Fruit fly (Drosophila melanogaster) whole organism, embryonic: ENCODE measurements around the gene Pp1-87B.
A peak's percentile ranks its signal among the peaks of the same experiment; 100 is the strongest.

Experiments
- CG10274 ChIP-seq: fragments of 200-800 bp; sonication (Bioruptor generic); optimal IDR thresholded peaks from 3 replicates; lab custom pipeline; 2017; ENCODE audit warnings: missing biosample characterization, mild to moderate bottlenecking, missing genetic modification characterization
- CG10565 ChIP-seq: fragments of 200-800 bp; sonication (Bioruptor generic); optimal IDR thresholded peaks from 3 replicates; lab custom pipeline; 2016; ENCODE audit warnings: missing biosample characterization, mild to moderate bottlenecking, missing genetic modification characterization
- CG11696 ChIP-seq: fragments of 200-800 bp; sonication (Bioruptor generic); IDR thresholded peaks from 2 replicates; pipeline ENCODE4 v1.3.6; 2022; ENCODE audit warnings: missing biosample characterization, missing genetic modification characterization
- CG11723 ChIP-seq: fragments of 200-800 bp; sonication (Bioruptor generic); optimal IDR thresholded peaks from 2 replicates; lab custom pipeline; 2017; ENCODE audit warnings: missing biosample characterization, mild to moderate bottlenecking, missing genetic modification characterization
- CG12219 ChIP-seq: fragments of 200-800 bp; sonication (Bioruptor generic); optimal IDR thresholded peaks from 3 replicates; lab custom pipeline; 2018; ENCODE audit warnings: missing biosample characterization, mild to moderate bottlenecking, missing genetic modification characterization
- CG13296 ChIP-seq: fragments of 200-800 bp; sonication (Bioruptor generic); optimal IDR thresholded peaks from 3 replicates; lab custom pipeline; 2018; ENCODE audit warnings: missing biosample characterization, mild to moderate bottlenecking, missing genetic modification characterization
- CG15073 ChIP-seq: fragments of 200-800 bp; sonication (Bioruptor generic); optimal IDR thresholded peaks from 2 replicates; lab custom pipeline; 2016; ENCODE audit warnings: missing biosample characterization, missing genetic modification characterization
- CG17186 ChIP-seq: fragments of 200-800 bp; sonication (Bioruptor generic); optimal IDR thresholded peaks from 3 replicates; lab custom pipeline; 2017; ENCODE audit warnings: missing biosample characterization, missing genetic modification reagents, missing genetic modification characterization
- CG17361 ChIP-seq: fragments of 200-800 bp; sonication (Bioruptor generic); IDR thresholded peaks from 3 replicates; pipeline ENCODE4 v1.3.6; 2022; ENCODE audit warnings: missing biosample characterization, missing genetic modification characterization
- CG30020 ChIP-seq: fragments of 200-800 bp; optimal IDR thresholded peaks from 2 replicates; lab custom pipeline; 2019; ENCODE audit warnings: missing biosample characterization, mild to moderate bottlenecking, missing genetic modification characterization, moderate library complexity
- CG31224 ChIP-seq: fragments of 200-800 bp; sonication (Bioruptor generic); IDR thresholded peaks from 2 replicates; pipeline ENCODE4 v1.3.6; 2022; ENCODE audit warnings: missing biosample characterization, missing genetic modification characterization
- CG33557 ChIP-seq: fragments of 200-800 bp; sonication (Bioruptor generic); optimal IDR thresholded peaks from 2 replicates; lab custom pipeline; 2019; ENCODE audit warnings: missing biosample characterization, mild to moderate bottlenecking, missing genetic modification characterization, moderate library complexity
- CG3995 ChIP-seq: fragments of 200-800 bp; sonication (Bioruptor generic); optimal IDR thresholded peaks from 3 replicates; lab custom pipeline; 2016; ENCODE audit warnings: missing biosample characterization, missing genetic modification characterization
- CG5245 ChIP-seq: fragments of 200-800 bp; sonication (Bioruptor generic); optimal IDR thresholded peaks from 3 replicates; lab custom pipeline; 2016; ENCODE audit warnings: missing biosample characterization, missing genetic modification characterization
- CG6654 ChIP-seq: fragments of 200-800 bp; sonication (Bioruptor generic); optimal IDR thresholded peaks from 2 replicates; lab custom pipeline; 2017; ENCODE audit warnings: missing biosample characterization, mild to moderate bottlenecking, missing genetic modification characterization
- CG7271 ChIP-seq: fragments of 200-800 bp; sonication (Bioruptor generic); optimal IDR thresholded peaks from 2 replicates; lab custom pipeline; 2018; ENCODE audit warnings: missing biosample characterization, mild to moderate bottlenecking, missing genetic modification characterization, moderate library complexity
- CG7357 ChIP-seq: fragments of 200-800 bp; sonication (Bioruptor generic); IDR thresholded peaks from 3 replicates; pipeline ENCODE4 v1.3.6; 2022; ENCODE audit warnings: missing biosample characterization, missing genetic modification characterization
- CG9876 ChIP-seq: fragments of 200-800 bp; sonication (Bioruptor generic); optimal IDR thresholded peaks from 2 replicates; lab custom pipeline; 2016; ENCODE audit warnings: missing biosample characterization, missing genetic modification characterization
- Dfd ChIP-seq, 2 experiments: fragments of >200 bp; optimal IDR thresholded peaks; 2 replicates each; lab custom pipeline; 2017; ENCODE audit warnings: missing biosample characterization in 2 of 2, missing genetic modification characterization in 2 of 2
- Ets97D ChIP-seq: fragments of 200-800 bp; sonication (Bioruptor generic); optimal IDR thresholded peaks from 3 replicates; lab custom pipeline; 2016; ENCODE audit warnings: missing biosample characterization, missing genetic modification characterization
- Fer1 ChIP-seq: fragments of 200-800 bp; sonication (Bioruptor generic); optimal IDR thresholded peaks from 2 replicates; lab custom pipeline; 2017; ENCODE audit warnings: missing biosample characterization, mild to moderate bottlenecking, missing genetic modification characterization
- Fer2 ChIP-seq: fragments of 200-800 bp; sonication (Bioruptor generic); optimal IDR thresholded peaks from 2 replicates; lab custom pipeline; 2018; ENCODE audit warnings: missing biosample characterization, mild to moderate bottlenecking, missing genetic modification characterization, moderate library complexity
- Hmx ChIP-seq: fragments of 200-800 bp; sonication (Bioruptor generic); optimal IDR thresholded peaks from 2 replicates; lab custom pipeline; 2016; ENCODE audit warnings: missing biosample characterization, missing genetic modification characterization
- Hr51 ChIP-seq, 2 experiments: fragments of 200-800 bp; sonication (Bioruptor generic); optimal IDR thresholded peaks; 2 replicates in 1 of 2; 3 replicates in 1 of 2; lab custom pipeline; 2016 to 2018; ENCODE audit warnings: missing biosample characterization in 2 of 2, missing genetic modification characterization in 2 of 2, mild to moderate bottlenecking in 1 of 2, moderate library complexity in 1 of 2
- Lim3 ChIP-seq: fragments of 200-800 bp; sonication (Bioruptor generic); IDR thresholded peaks from 2 replicates; pipeline ENCODE4 v1.3.6; 2022; ENCODE audit warnings: missing biosample characterization, missing genetic modification characterization
- MESR4 ChIP-seq: fragments of 200-800 bp; sonication (Bioruptor generic); optimal IDR thresholded peaks from 2 replicates; lab custom pipeline; 2018; ENCODE audit warnings: missing biosample characterization, mild to moderate bottlenecking, missing genetic modification characterization, moderate library complexity
- NFAT ChIP-seq: fragments of 200-800 bp; sonication (Bioruptor generic); IDR thresholded peaks from 2 replicates; pipeline ENCODE4 v1.3.6; 2022; ENCODE audit warnings: missing biosample characterization, missing genetic modification characterization
- PHDP ChIP-seq: fragments of 200-800 bp; sonication (Bioruptor generic); optimal IDR thresholded peaks from 3 replicates; lab custom pipeline; 2018; ENCODE audit warnings: missing biosample characterization, mild to moderate bottlenecking, missing genetic modification characterization, moderate library complexity
- Ptx1 ChIP-seq: fragments of 200-800 bp; sonication (Bioruptor generic); IDR thresholded peaks from 2 replicates; pipeline ENCODE4 v1.3.6; 2022; ENCODE audit warnings: missing biosample characterization, missing genetic modification characterization
- Rfx ChIP-seq: fragments of 200-800 bp; sonication (Bioruptor generic); IDR thresholded peaks from 2 replicates; pipeline ENCODE4 v1.3.6; 2022; ENCODE audit warnings: missing biosample characterization, missing genetic modification characterization
- Side ChIP-seq: fragments of 200-800 bp; sonication (Bioruptor generic); optimal IDR thresholded peaks from 2 replicates; lab custom pipeline; 2016; ENCODE audit warnings: missing biosample characterization, missing genetic modification characterization
- Spps ChIP-seq: fragments of 200-800 bp; sonication (Bioruptor generic); optimal IDR thresholded peaks from 2 replicates; lab custom pipeline; 2018; ENCODE audit warnings: missing biosample characterization, mild to moderate bottlenecking, missing genetic modification characterization
- Sry-β ChIP-seq: fragments of 200-800 bp; sonication (Bioruptor generic); optimal IDR thresholded peaks from 2 replicates; lab custom pipeline; 2018; ENCODE audit warnings: missing biosample characterization, mild to moderate bottlenecking, missing genetic modification characterization, moderate library complexity
- Trl ChIP-seq, 3 experiments: fragments of >200 bp in 2 of 3; fragments of 200-800 bp in 1 of 3; sonication (Bioruptor generic) in 1 of 3; optimal IDR thresholded peaks; 2 replicates in 1 of 3; 3 replicates in 2 of 3; lab custom pipeline; 2016 to 2017; ENCODE audit warnings: missing biosample characterization in 1 of 3, missing genetic modification characterization in 1 of 3
- Vsx1 ChIP-seq: fragments of 200-800 bp; sonication (Bioruptor generic); optimal IDR thresholded peaks from 2 replicates; lab custom pipeline; 2017; ENCODE audit warnings: missing biosample characterization, mild to moderate bottlenecking, missing genetic modification characterization, missing genetic modification reagents
- ap ChIP-seq: fragments of 200-800 bp; sonication (Bioruptor generic); IDR thresholded peaks from 2 replicates; pipeline ENCODE4 v1.3.6; 2022; ENCODE audit warnings: missing biosample characterization, missing genetic modification characterization
- cad ChIP-seq: fragments of >200 bp; optimal IDR thresholded peaks from 2 replicates; lab custom pipeline; 2017; ENCODE audit warnings: missing biosample characterization, missing genetic modification characterization
- dysf ChIP-seq: fragments of 200-800 bp; sonication (Bioruptor generic); IDR thresholded peaks from 3 replicates; pipeline ENCODE4 v1.3.6; 2022; ENCODE audit warnings: missing biosample characterization, missing genetic modification characterization
- fd102C ChIP-seq: fragments of 200-800 bp; sonication (Bioruptor generic); optimal IDR thresholded peaks from 2 replicates; lab custom pipeline; 2018; ENCODE audit warnings: missing biosample characterization, mild to moderate bottlenecking, missing genetic modification characterization, moderate library complexity
- fd3F ChIP-seq: fragments of 200-800 bp; sonication (Bioruptor generic); optimal IDR thresholded peaks from 2 replicates; lab custom pipeline; 2018; ENCODE audit warnings: missing biosample characterization, mild to moderate bottlenecking, missing genetic modification characterization, moderate library complexity
- grau ChIP-seq: fragments of 200-800 bp; optimal IDR thresholded peaks from 3 replicates; lab custom pipeline; 2019; ENCODE audit warnings: missing biosample characterization, mild to moderate bottlenecking, missing genetic modification characterization, moderate library complexity
- grn ChIP-seq: fragments of 200-800 bp; sonication (Bioruptor generic); optimal IDR thresholded peaks from 3 replicates; lab custom pipeline; 2017; ENCODE audit warnings: missing biosample characterization, missing genetic modification characterization
- hb ChIP-seq: fragments of 200-800 bp; sonication (Bioruptor generic); IDR thresholded peaks from 3 replicates; pipeline ENCODE4 v1.3.6; 2022; ENCODE audit warnings: missing biosample characterization, missing genetic modification characterization; ENCODE audit not compliant: partially characterized antibody
- hkb ChIP-seq, 2 experiments: fragments of 200-800 bp in 1 of 2; fragments of >200 bp in 1 of 2; sonication (Bioruptor generic) in 1 of 2; IDR thresholded peaks in 1 of 2; optimal IDR thresholded peaks in 1 of 2; 2 replicates each; pipeline versions ENCODE4 v1.3.6 to Lab custom; 2017 to 2022; ENCODE audit warnings: missing biosample characterization in 1 of 2, missing genetic modification characterization in 1 of 2
- jumu ChIP-seq: fragments of 200-800 bp; sonication (Bioruptor generic); optimal IDR thresholded peaks from 3 replicates; lab custom pipeline; 2016; ENCODE audit warnings: missing biosample characterization, missing genetic modification characterization
- luna ChIP-seq: fragments of 200-800 bp; sonication (Bioruptor generic); optimal IDR thresholded peaks from 2 replicates; lab custom pipeline; 2016; ENCODE audit warnings: missing biosample characterization, missing genetic modification characterization
- sna ChIP-seq: fragments of 200-800 bp; sonication (Bioruptor generic); IDR thresholded peaks from 2 replicates; pipeline ENCODE4 v1.3.6; 2022; ENCODE audit warnings: missing biosample characterization, missing genetic modification characterization; ENCODE audit not compliant: partially characterized antibody
- trh ChIP-seq: fragments of 200-800 bp; sonication (Bioruptor generic); optimal IDR thresholded peaks from 2 replicates; lab custom pipeline; 2016; ENCODE audit warnings: missing biosample characterization, missing genetic modification characterization
- wek ChIP-seq: fragments of 200-800 bp; sonication (Bioruptor generic); optimal IDR thresholded peaks from 3 replicates; lab custom pipeline; 2018; ENCODE audit warnings: missing biosample characterization, mild to moderate bottlenecking, missing genetic modification characterization, moderate library complexity
- wor ChIP-seq: fragments of 200-800 bp; sonication (Bioruptor generic); IDR thresholded peaks from 2 replicates; pipeline ENCODE4 v1.3.6; 2022; ENCODE audit warnings: missing biosample characterization, missing genetic modification characterization

Pp1-87B gene

DNA sequence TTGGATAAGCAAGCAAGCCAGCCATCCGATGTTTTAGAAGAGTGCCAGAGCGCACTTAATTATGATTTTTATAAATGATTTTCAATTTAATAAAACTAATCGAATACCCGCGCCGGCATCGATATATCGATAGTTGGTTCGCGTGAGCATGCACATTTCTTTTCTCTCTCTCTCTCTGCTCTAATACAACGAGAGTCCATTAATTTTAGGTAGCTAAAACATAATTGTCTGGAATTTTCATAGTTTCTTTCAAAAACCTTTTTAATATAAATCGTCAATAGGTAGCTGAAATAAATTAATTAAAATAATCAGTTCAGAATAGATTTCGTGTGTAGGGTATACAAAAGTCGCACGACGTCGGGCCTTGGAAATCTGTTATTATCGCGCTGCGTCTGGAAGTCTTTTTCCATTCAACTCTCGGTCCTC lies 23.2 kb upstream of the Pp1-87B start, which contains the start of gene CG18549 (continued):
- TF ChIP-seq Dfd (GFP tag; optimal IDR thresholded peaks at IDR 0.05; lab: Kevin White, UChicago) (no peak), sna (GFP tag; lab: Robert Waterston, UW) (peak; percentile 85), CG11723 (GFP tag; lab: Kevin White, UChicago) (peak; percentile 99), Ptx1 (peak; percentile 100), Rfx (GFP tag; lab: Robert Waterston, UW) (peak; percentile 100), CG3995 (peak; percentile 87), fd102C (peak; percentile 92), ap (peak; percentile 100), Hmx (peak; percentile 98), CG11696 (peak; percentile 98), MESR4 (peak; percentile 97), grau (tag; lab: Kevin White, UChicago) (peak; percentile 99), Fer2 (tag; lab: Kevin White, UChicago) (peak; percentile 99), CG7357 (GFP tag; lab: Robert Waterston, UW) (peak; percentile 99), CG15073 (GFP tag; lab: Kevin White, UChicago) (peak; percentile 94), CG12219 (GFP tag; lab: Kevin White, UChicago) (peak; percentile 100), CG31224 (peak; percentile 98), trh (peak; percentile 99), Side (GFP tag; lab: Kevin White, UChicago) (peak; percentile 99), CG17361 (GFP tag; lab: Robert Waterston, UW) (peak; percentile 100), NFAT (GFP tag; lab: Robert Waterston, UW) (peak; percentile 99), grn (GFP tag; lab: Kevin White, UChicago) (peak; percentile 97), luna (peak; percentile 98), Lim3 (peak; percentile 99), hb (peak; percentile 72; the same call in 2 of the 3 replicates), fd3F (GFP tag; lab: Kevin White, UChicago) (peak; percentile 99), CG10274 (GFP tag; lab: Kevin White, UChicago) (peak; percentile 98), PHDP (tag; lab: Kevin White, UChicago) (peak; percentile 100), Spps (tag; lab: Kevin White, UChicago) (peak; percentile 100), CG6654 (GFP tag; lab: Kevin White, UChicago) (peak; percentile 94), hkb (optimal IDR thresholded peaks at IDR 0.05; lab: Kevin White, UChicago) (no peak), hkb (GFP tag; IDR thresholded peaks at IDR 0.05; lab: Robert Waterston, UW) (peak; percentile 100), Trl (optimal IDR thresholded peaks at IDR 0.05; lab: Kevin White, UChicago) (peak; percentile 46 to 53), Trl (GFP tag; optimal IDR thresholded peaks at IDR 0.05; lab: Kevin White, UChicago) (peak; percentile 99), jumu (GFP tag; lab: Kevin White, UChicago) (peak; percentile 99), Fer1 (GFP tag; lab: Kevin White, UChicago) (peak; percentile 100), dysf (GFP tag; lab: Robert Waterston, UW) (peak; percentile 100), Sry-β (GFP tag; lab: Kevin White, UChicago) (peak; percentile 83), CG13296 (GFP tag; lab: Kevin White, UChicago) (peak; percentile 100), CG30020 (peak; percentile 94), CG5245 (GFP tag; lab: Kevin White, UChicago) (peak; percentile 100), CG17186 (GFP tag; lab: Kevin White, UChicago) (peak; percentile 96), CG9876 (GFP tag; lab: Kevin White, UChicago) (peak; percentile 96), Hr51 (GFP tag; optimal IDR thresholded peaks at IDR 0.05; lab: Kevin White, UChicago) (peak; percentile 99 to 100), wor (GFP tag; lab: Robert Waterston, UW) (peak; percentile 100), CG33557 (GFP tag; lab: Kevin White, UChicago) (peak; percentile 100), wek (GFP tag; lab: Kevin White, UChicago) (peak; percentile 98), Vsx1 (GFP tag; lab: Kevin White, UChicago) (peak; percentile 99), CG10565 (peak; percentile 98), cad (no peak), CG7271 (tag; lab: Kevin White, UChicago) (peak; percentile 99), Ets97D (GFP tag; lab: Kevin White, UChicago) (peak; percentile 96)
